Worm (Caenorhabditis elegans) whole organism, L3 larva: ENCODE results near the gene F33E11.2.

ENCODE experiments used
- ama-1 ChIP-seq: fragments of 150-350 bp; optimal IDR thresholded peaks from 2 replicates; lab custom pipeline; 2018
- ceh-82 ChIP-seq: fragments of 150-350 bp; optimal IDR thresholded peaks from 2 replicates; lab custom pipeline; 2014; ENCODE audit warnings: missing biosample characterization, missing genetic modification characterization
- daf-12 ChIP-seq: fragments of 150-350 bp; optimal IDR thresholded peaks from 2 replicates; lab custom pipeline; 2014; ENCODE audit warnings: missing biosample characterization, missing genetic modification reagents, missing genetic modification characterization
- mdl-1 ChIP-seq: fragments of 150-350 bp; optimal IDR thresholded peaks from 2 replicates; lab custom pipeline; 2014; ENCODE audit warnings: missing biosample characterization, missing genetic modification characterization
- sea-2 ChIP-seq: fragments of 150-350 bp; sonication (generic microtip); optimal IDR thresholded peaks from 4 replicates; lab custom pipeline; 2014; ENCODE audit warnings: missing biosample characterization, missing genetic modification reagents, missing genetic modification characterization
- tbx-2 ChIP-seq: sonication (generic microtip); optimal IDR thresholded peaks from 2 replicates; lab custom pipeline; 2016; ENCODE audit warnings: mild to moderate bottlenecking, missing genetic modification characterization, missing compliant biosample characterization

ce11 chrV:346005-346404, 48.3 kb downstream of the F33E11.2 start:
- TF ChIP-seq mdl-1 (tag; lab: Kevin White, UChicago) (no peak), ama-1 (no peak), daf-12 (tag; lab: Kevin White, UChicago) (no peak), sea-2 (GFP tag; lab: Kevin White, UChicago) (no peak), tbx-2 (tag; lab: Kevin White, UChicago) (no peak), ceh-82 (tag; lab: Kevin White, UChicago) (no peak)
